Fruit fly (Drosophila melanogaster) whole organism, wandering third instar larva: ENCODE results near the gene CG15814.

ENCODE experiments used
- Abd-B ChIP-seq: fragments of >200 bp; optimal IDR thresholded peaks from 2 replicates; lab custom pipeline; 2017; ENCODE audit warnings: missing biosample characterization, missing genetic modification characterization
- Hnf4 ChIP-seq: fragments of 200-800 bp; sonication (Bioruptor generic); optimal IDR thresholded peaks from 2 replicates; lab custom pipeline; 2016; ENCODE audit warnings: missing biosample characterization, mild to moderate bottlenecking, missing genetic modification characterization
- Hr78 ChIP-seq: fragments of >200 bp; optimal IDR thresholded peaks from 2 replicates; lab custom pipeline; 2017; ENCODE audit warnings: missing biosample characterization, missing genetic modification characterization
- Jra ChIP-seq: sonication (Bioruptor generic); optimal IDR thresholded peaks from 2 replicates; lab custom pipeline; 2016; ENCODE audit warnings: missing biosample characterization, missing genetic modification characterization
- N ChIP-seq: fragments of >200 bp; optimal IDR thresholded peaks from 2 replicates; lab custom pipeline; 2018; ENCODE audit warnings: missing biosample characterization, missing external identifiers, missing genetic modification characterization
- dl ChIP-seq, 2 experiments: fragments of 175-275, 200-275 bp in 1 of 2; fragments of 200-275 bp in 1 of 2; sonication (Bioruptor generic); optimal IDR thresholded peaks; lab custom pipeline; 2018; ENCODE audit warnings: mild to moderate bottlenecking in 2 of 2, missing biosample characterization in 2 of 2, missing genetic modification characterization in 2 of 2, moderate library complexity in 2 of 2; ENCODE audit not compliant: partially characterized antibody in 2 of 2, insufficient read depth in 1 of 2
- dsf ChIP-seq: sonication (Bioruptor generic); optimal IDR thresholded peaks from 2 replicates; lab custom pipeline; 2016; ENCODE audit warnings: missing biosample characterization, missing genetic modification characterization, borderline replicate concordance
- ey ChIP-seq: fragments of 200-800 bp; sonication (Bioruptor generic); optimal IDR thresholded peaks from 2 replicates; lab custom pipeline; 2016; ENCODE audit warnings: missing biosample characterization, missing genetic modification characterization
- pan ChIP-seq: fragments of >200 bp; optimal IDR thresholded peaks from 2 replicates; lab custom pipeline; 2017
- psq ChIP-seq: fragments of 200-800 bp; sonication (Bioruptor generic); optimal IDR thresholded peaks from 3 replicates; lab custom pipeline; 2017; ENCODE audit warnings: missing biosample characterization, mild to moderate bottlenecking, missing genetic modification characterization, moderate library complexity
- usp ChIP-seq: fragments of >200 bp; optimal IDR thresholded peaks from 2 replicates; lab custom pipeline; 2017; ENCODE audit warnings: missing biosample characterization, missing genetic modification characterization

- TF ChIP-seq pan (no peak), usp (no peak), psq (no peak), Hr78 (GFP tag; lab: Kevin White, UChicago) (no peak), dl (GFP tag; optimal IDR thresholded peaks at IDR 0.05; lab: Kevin White, UChicago; ENCODE audit: insufficient read depth in 1 of 2, partially characterized antibody in 2 of 2) (no peak), dsf (GFP tag; lab: Kevin White, UChicago) (no peak), Jra (GFP tag; lab: Kevin White, UChicago) (no peak), Hnf4 (GFP tag; lab: Kevin White, UChicago) (no peak), Abd-B (GFP tag; lab: Kevin White, UChicago) (no peak), N (GFP tag; lab: Kevin White, UChicago) (no peak), ey (GFP tag; lab: Kevin White, UChicago) (no peak)
These were observed 33.3 kb upstream of the CG15814 start, which contains the start of gene CG12985 for dm6 chrX:17883418-17883817.
